Worm (Caenorhabditis elegans) whole organism, L1 larva: ENCODE measurements around the gene B0034.5.
"Not testable (repeated sequence)": the region's sequence is repeated elsewhere in the genome, so short reads cannot be mapped to it uniquely, and the experiment has no call there.

Source experiments
- aly-2 ChIP-seq: fragments of 150-350 bp; optimal IDR thresholded peaks from 2 replicates; lab custom pipeline; 2014; ENCODE audit warnings: missing biosample characterization, missing genetic modification characterization
- ceh-82 ChIP-seq, 3 experiments: fragments of 150-350 bp in 1 of 3; sonication (generic microtip) in 2 of 3; optimal IDR thresholded peaks; 2 replicates each; lab custom pipeline; 2014 to 2017; ENCODE audit warnings: missing biosample characterization in 3 of 3, missing genetic modification characterization in 3 of 3
- fkh-10 ChIP-seq: sonication (generic microtip); optimal IDR thresholded peaks from 2 replicates; lab custom pipeline; 2017; ENCODE audit warnings: missing biosample characterization, missing genetic modification reagents, missing genetic modification characterization
- fkh-4 ChIP-seq: sonication (generic microtip); optimal IDR thresholded peaks from 2 replicates; lab custom pipeline; 2016; ENCODE audit warnings: missing compliant biosample characterization, missing genetic modification characterization, borderline replicate concordance
- hpl-2 ChIP-seq: fragments of 150-350 bp; optimal IDR thresholded peaks from 2 replicates; lab custom pipeline; 2014; ENCODE audit warnings: missing biosample characterization, missing genetic modification reagents, missing genetic modification characterization
- mep-1 ChIP-seq: fragments of 150-350 bp; optimal IDR thresholded peaks from 2 replicates; lab custom pipeline; 2014; ENCODE audit warnings: missing biosample characterization, missing genetic modification characterization
- nhr-12 ChIP-seq: sonication (generic microtip); optimal IDR thresholded peaks from 2 replicates; lab custom pipeline; 2017; ENCODE audit warnings: missing biosample characterization, missing genetic modification characterization
- nhr-28 ChIP-seq: fragments of 150-350 bp; optimal IDR thresholded peaks from 2 replicates; lab custom pipeline; 2014; ENCODE audit warnings: missing biosample characterization, missing genetic modification characterization
- pqm-1 ChIP-seq: sonication (generic microtip); optimal IDR thresholded peaks from 3 replicates; lab custom pipeline; 2017; ENCODE audit warnings: missing biosample characterization, missing genetic modification characterization
- tlp-1 ChIP-seq: fragments of 150-350 bp; optimal IDR thresholded peaks from 2 replicates; lab custom pipeline; 2014; ENCODE audit warnings: missing biosample characterization, missing genetic modification characterization
- xbp-1 ChIP-seq: sonication (generic microtip); optimal IDR thresholded peaks from 2 replicates; lab custom pipeline; 2016; ENCODE audit warnings: missing genetic modification characterization, missing compliant biosample characterization

DNA sequence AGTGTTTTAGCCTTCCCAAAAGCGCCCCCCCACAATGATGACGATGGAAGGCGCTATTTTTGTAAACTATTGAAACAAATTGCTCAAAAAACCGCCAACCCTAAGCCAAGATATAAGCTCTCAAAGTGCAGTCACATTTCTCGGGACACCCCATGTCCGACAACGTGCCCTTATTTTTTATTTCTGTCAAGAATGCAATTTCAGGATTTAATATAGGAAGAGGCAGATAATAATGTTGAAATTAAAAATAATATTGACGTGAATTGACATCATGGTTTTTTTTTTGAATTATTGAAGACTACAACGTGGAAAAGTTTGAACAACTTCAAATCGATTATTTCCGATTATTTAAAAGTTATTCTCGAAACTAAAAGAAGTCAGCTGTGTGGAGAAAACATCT, 39.3 kb upstream of the B0034.5 start, which contains the start of gene ZK84.2:
- TF ChIP-seq xbp-1 (tag; lab: Kevin White, UChicago); fkh-4 (tag; lab: Kevin White, UChicago); nhr-28; ceh-82 (tag; optimal IDR thresholded peaks at IDR 0.05; lab: Kevin White, UChicago); nhr-12 (tag; lab: Kevin White, UChicago); aly-2; tlp-1 (tag; lab: Kevin White, UChicago); pqm-1; mep-1 (tag; lab: Kevin White, UChicago); fkh-10 (GFP tag; lab: Kevin White, UChicago); hpl-2 (GFP tag; lab: Kevin White, UChicago): not testable (repeated sequence)
